Fruit fly (Drosophila melanogaster) whole organism: Measurements from ENCODE around the gene CAH5.

Source experiments
- CG8478 ChIP-seq: fragments of >200 bp; optimal IDR thresholded peaks from 2 replicates; lab custom pipeline; 2018; ENCODE audit warnings: inconsistent platforms
- Dll ChIP-seq: fragments of >200 bp; optimal IDR thresholded peaks from 2 replicates; lab custom pipeline; 2017
- EcR ChIP-seq, 2 experiments: fragments of >200 bp; optimal IDR thresholded peaks; 2 replicates each; lab custom pipeline; 2017; ENCODE audit warnings: missing biosample characterization in 2 of 2, missing genetic modification characterization in 2 of 2, missing genetic modification reagents in 2 of 2
- pan ChIP-seq: fragments of >200 bp; optimal IDR thresholded peaks from 2 replicates; lab custom pipeline; 2017
- psq ChIP-seq: fragments of >200 bp; optimal IDR thresholded peaks from 2 replicates; lab custom pipeline; 2017
- usp ChIP-seq: fragments of >200 bp; optimal IDR thresholded peaks from 2 replicates; lab custom pipeline; 2017; ENCODE audit warnings: missing biosample characterization, missing genetic modification characterization, mixed read lengths

Gene CAH5

dm6 chr3R:31262298-31262697 lies at the start of gene CAH5:
TSS of gene CAH5 (plus strand) at chr3R:31262598.
- TF ChIP-seq usp (GFP tag; lab: Kevin White, UChicago): no peak

- TF ChIP-seq EcR (GFP tag; optimal IDR thresholded peaks at IDR 0.05; lab: Kevin White, UChicago) (no peak), Dll (lab: Kevin White, UChicago) (no peak), usp (GFP tag; lab: Kevin White, UChicago) (no peak), psq (lab: Kevin White, UChicago) (no peak), CG8478 (lab: Kevin White, UChicago) (no peak), pan (no peak)
These were observed 49.2 kb upstream of the CAH5 start, which contains the start of the genes Zwilch and CG1542 for dm6 chr3R:31213227-31213626. TSS of gene Zwilch (minus strand) at chr3R:31213376. TSS of gene CG1542 (plus strand) at chr3R:31213458.

dm6 chr3R:31215830-31216229 lies 46.6 kb upstream of the CAH5 start, which contains the start of gene CG15561:
TSS of gene CG15561 (minus strand) at chr3R:31215942.
- no peak for TF ChIP-seq EcR (GFP tag; optimal IDR thresholded peaks at IDR 0.05; lab: Kevin White, UChicago)
- TF ChIP-seq CG8478 (lab: Kevin White, UChicago): no peak
- no peak for TF ChIP-seq usp (GFP tag; lab: Kevin White, UChicago)
- no peak for TF ChIP-seq Dll (lab: Kevin White, UChicago)
- no peak for TF ChIP-seq pan
- TF ChIP-seq psq (lab: Kevin White, UChicago): no peak

dm6 chr3R:31218214-31218876 lies 44.1 kb upstream of the CAH5 start:
- peak in 1 of 2 experiments; percentile 86 for TF ChIP-seq EcR (GFP tag; optimal IDR thresholded peaks at IDR 0.05; lab: Kevin White, UChicago)
- TF ChIP-seq pan: no peak

- TF ChIP-seq EcR (GFP tag; optimal IDR thresholded peaks at IDR 0.05; lab: Kevin White, UChicago) (no peak), usp (GFP tag; lab: Kevin White, UChicago) (no peak), Dll (lab: Kevin White, UChicago) (no peak), pan (no peak), CG8478 (lab: Kevin White, UChicago) (no peak), psq (lab: Kevin White, UChicago) (no peak)
These were observed 43.1 kb upstream of the CAH5 start, which contains the start of gene ATPsynC for dm6 chr3R:31218997-31219992. TSS of gene ATPsynC (minus strand) at chr3R:31219630.

- no peak for TF ChIP-seq Dll (lab: Kevin White, UChicago)
- TF ChIP-seq pan: no peak
- no peak for TF ChIP-seq EcR (GFP tag; optimal IDR thresholded peaks at IDR 0.05; lab: Kevin White, UChicago)
- no peak for TF ChIP-seq CG8478 (lab: Kevin White, UChicago)
- no peak for TF ChIP-seq usp (GFP tag; lab: Kevin White, UChicago)
- TF ChIP-seq psq (lab: Kevin White, UChicago): no peak
These were observed 41.7 kb upstream of the CAH5 start, which contains the start of gene CG12054 for dm6 chr3R:31220456-31221336. TSS of gene CG12054 (plus strand) at chr3R:31220702.

dm6 chr3R:31221337-31222047 lies 40.9 kb upstream of the CAH5 start:
- no peak for TF ChIP-seq CG8478 (lab: Kevin White, UChicago)
- TF ChIP-seq pan: no peak
- TF ChIP-seq Dll (lab: Kevin White, UChicago): no peak
- TF ChIP-seq usp (GFP tag; lab: Kevin White, UChicago): no peak
- no peak for TF ChIP-seq EcR (GFP tag; optimal IDR thresholded peaks at IDR 0.05; lab: Kevin White, UChicago)
- no peak for TF ChIP-seq psq (lab: Kevin White, UChicago)

dm6 chr3R:31222125-31222889 lies 40.1 kb upstream of the CAH5 start:
- TF ChIP-seq CG8478 (lab: Kevin White, UChicago) (no peak), Dll (lab: Kevin White, UChicago) (no peak), pan (no peak), psq (lab: Kevin White, UChicago) (no peak), EcR (GFP tag; optimal IDR thresholded peaks at IDR 0.05; lab: Kevin White, UChicago) (no peak), usp (GFP tag; lab: Kevin White, UChicago) (no peak)

- TF ChIP-seq usp (GFP tag; lab: Kevin White, UChicago) (no peak), CG8478 (lab: Kevin White, UChicago) (no peak), EcR (GFP tag; optimal IDR thresholded peaks at IDR 0.05; lab: Kevin White, UChicago) (no peak), Dll (lab: Kevin White, UChicago) (no peak)
These were observed 39.4 kb upstream of the CAH5 start for dm6 chr3R:31222890-31223569.
